Fruit fly (Drosophila melanogaster) whole organism, embryonic: ENCODE results near the gene CG7789.

Experiments used
- Abd-B ChIP-seq: fragments of 200-800 bp; sonication (Bioruptor generic); optimal IDR thresholded peaks from 2 replicates; lab custom pipeline; 2018; ENCODE audit warnings: missing biosample characterization, mild to moderate bottlenecking, missing genetic modification characterization, moderate library complexity
- CG12659 ChIP-seq: fragments of 200-800 bp; sonication (Bioruptor generic); optimal IDR thresholded peaks from 3 replicates; lab custom pipeline; 2017; ENCODE audit warnings: mild to moderate bottlenecking, missing biosample characterization, missing genetic modification reagents, missing genetic modification characterization
- CG12769 ChIP-seq: fragments of 200-800 bp; sonication (Bioruptor generic); optimal IDR thresholded peaks from 2 replicates; lab custom pipeline; 2019; ENCODE audit warnings: missing biosample characterization, mild to moderate bottlenecking, missing genetic modification characterization, moderate library complexity
- CG13894 ChIP-seq: fragments of 200-800 bp; sonication (Bioruptor generic); optimal IDR thresholded peaks from 3 replicates; lab custom pipeline; 2018; ENCODE audit warnings: missing biosample characterization, mild to moderate bottlenecking, missing genetic modification characterization, moderate library complexity
- CG15514 ChIP-seq: fragments of 200-800 bp; sonication (Bioruptor generic); optimal IDR thresholded peaks from 3 replicates; lab custom pipeline; 2017; ENCODE audit warnings: missing biosample characterization, missing genetic modification characterization, mild to moderate bottlenecking, moderate library complexity, missing genetic modification reagents
- CG18476 ChIP-seq: fragments of 200-800 bp; sonication (Bioruptor generic); optimal IDR thresholded peaks from 2 replicates; lab custom pipeline; 2016; ENCODE audit warnings: missing biosample characterization, mild to moderate bottlenecking, missing genetic modification characterization
- CG34224 ChIP-seq: fragments of 200-800 bp; sonication (Bioruptor generic); IDR thresholded peaks from 3 replicates; pipeline ENCODE4 v1.3.6; 2022; ENCODE audit warnings: missing biosample characterization, missing genetic modification characterization; ENCODE audit not compliant: partially characterized antibody
- CG4617 ChIP-seq: fragments of 200-800 bp; sonication (Bioruptor generic); optimal IDR thresholded peaks from 3 replicates; lab custom pipeline; 2016; ENCODE audit warnings: missing biosample characterization, missing genetic modification characterization, borderline replicate concordance
- CG8290 ChIP-seq, 3 experiments: fragments of 200-800 bp; sonication (Bioruptor generic); optimal IDR thresholded peaks; 2 replicates each; lab custom pipeline; 2016 to 2019; ENCODE audit warnings: missing biosample characterization in 3 of 3, missing genetic modification characterization in 3 of 3, mild to moderate bottlenecking in 2 of 3, moderate library complexity in 1 of 3
- Dll ChIP-seq: fragments of 200-800 bp; sonication (Bioruptor generic); IDR thresholded peaks from 4 replicates; pipeline ENCODE4 v1.3.6; 2022; ENCODE audit warnings: missing biosample characterization, missing genetic modification characterization; ENCODE audit not compliant: partially characterized antibody
- Eip74EF ChIP-seq, 2 experiments: fragments of 200-800 bp in 1 of 2; fragments of >200 bp in 1 of 2; sonication (Bioruptor generic) in 1 of 2; optimal IDR thresholded peaks; 2 replicates each; lab custom pipeline; 2017 to 2019; ENCODE audit warnings: missing biosample characterization in 2 of 2, missing genetic modification characterization in 2 of 2, mild to moderate bottlenecking in 1 of 2, moderate library complexity in 1 of 2
- Nf-YC ChIP-seq: fragments of 200-800 bp; optimal IDR thresholded peaks from 3 replicates; lab custom pipeline; 2019; ENCODE audit warnings: missing biosample characterization, mild to moderate bottlenecking, missing genetic modification characterization, moderate library complexity
- Pdp1 ChIP-seq, 2 experiments: fragments of 200-800 bp; sonication (Bioruptor generic); optimal IDR thresholded peaks; 3 replicates each; lab custom pipeline; 2016; ENCODE audit warnings: missing biosample characterization in 2 of 2, missing genetic modification characterization in 2 of 2, mild to moderate bottlenecking in 1 of 2, moderate library complexity in 1 of 2
- Taf1 ChIP-seq: fragments of 200-800 bp; sonication (Bioruptor generic); IDR thresholded peaks from 2 replicates; pipeline ENCODE4 v1.3.6; 2022; ENCODE audit warnings: missing biosample characterization, missing genetic modification characterization
- Trl ChIP-seq, 3 experiments: fragments of >200 bp in 2 of 3; fragments of 200-800 bp in 1 of 3; sonication (Bioruptor generic) in 1 of 3; optimal IDR thresholded peaks; 2 replicates in 1 of 3; 3 replicates in 2 of 3; lab custom pipeline; 2016 to 2017; ENCODE audit warnings: missing biosample characterization in 1 of 3, missing genetic modification characterization in 1 of 3
- abd-A ChIP-seq: fragments of 200-800 bp; sonication (Bioruptor generic); optimal IDR thresholded peaks from 3 replicates; lab custom pipeline; 2019; ENCODE audit warnings: missing biosample characterization, mild to moderate bottlenecking, missing genetic modification characterization, moderate library complexity
- amos ChIP-seq: fragments of 200-800 bp; sonication (Bioruptor generic); IDR thresholded peaks from 2 replicates; pipeline ENCODE4 v1.3.6; 2022; ENCODE audit warnings: missing biosample characterization, missing genetic modification characterization; ENCODE audit not compliant: partially characterized antibody
- bbx ChIP-seq: fragments of 200-800 bp; sonication (Bioruptor generic); IDR thresholded peaks from 2 replicates; pipeline ENCODE4 v1.3.6; 2022; ENCODE audit warnings: missing biosample characterization, missing genetic modification characterization; ENCODE audit not compliant: partially characterized antibody
- cg ChIP-seq: fragments of 200-800 bp; sonication (Bioruptor generic); optimal IDR thresholded peaks from 3 replicates; lab custom pipeline; 2019; ENCODE audit warnings: missing biosample characterization, mild to moderate bottlenecking, missing genetic modification characterization, moderate library complexity
- chinmo ChIP-seq: fragments of 200-800 bp; sonication (Bioruptor generic); IDR thresholded peaks from 4 replicates; pipeline ENCODE4 v1.3.6; 2022; ENCODE audit warnings: missing biosample characterization, missing genetic modification characterization; ENCODE audit not compliant: partially characterized antibody
- ci ChIP-seq: fragments of 200-800 bp; sonication (Bioruptor generic); IDR thresholded peaks from 3 replicates; pipeline ENCODE4 v1.3.6; 2022; ENCODE audit warnings: missing biosample characterization, missing genetic modification characterization
- crc ChIP-seq: fragments of 200-800 bp; sonication (Bioruptor generic); optimal IDR thresholded peaks from 2 replicates; lab custom pipeline; 2016; ENCODE audit warnings: missing biosample characterization, missing genetic modification characterization
- crol ChIP-seq: fragments of 200-800 bp; sonication (Bioruptor generic); IDR thresholded peaks from 2 replicates; pipeline ENCODE4 v1.3.6; 2022; ENCODE audit warnings: missing biosample characterization, missing genetic modification characterization
- cwo ChIP-seq: fragments of 200-800 bp; sonication (Bioruptor generic); optimal IDR thresholded peaks from 3 replicates; lab custom pipeline; 2017; ENCODE audit warnings: missing biosample characterization, missing genetic modification characterization, mild to moderate bottlenecking, moderate library complexity, missing genetic modification reagents
- da ChIP-seq: fragments of 200-800 bp; sonication (Bioruptor generic); optimal IDR thresholded peaks from 2 replicates; lab custom pipeline; 2016; ENCODE audit warnings: missing biosample characterization, missing genetic modification characterization
- exex ChIP-seq: fragments of 200-800 bp; sonication (Bioruptor generic); optimal IDR thresholded peaks from 4 replicates; lab custom pipeline; 2018; ENCODE audit warnings: missing biosample characterization, mild to moderate bottlenecking, missing genetic modification characterization, moderate library complexity
- eyg ChIP-seq: fragments of 200-800 bp; sonication (Bioruptor generic); optimal IDR thresholded peaks from 3 replicates; lab custom pipeline; 2016; ENCODE audit warnings: missing biosample characterization, missing genetic modification characterization
- grn ChIP-seq: fragments of 200-800 bp; sonication (Bioruptor generic); optimal IDR thresholded peaks from 3 replicates; lab custom pipeline; 2017; ENCODE audit warnings: missing biosample characterization, missing genetic modification characterization
- inv ChIP-seq: fragments of 200-800 bp; sonication (Bioruptor generic); IDR thresholded peaks from 2 replicates; pipeline ENCODE4 v1.3.6; 2022; ENCODE audit warnings: missing biosample characterization, missing genetic modification characterization; ENCODE audit not compliant: partially characterized antibody
- prd ChIP-seq, 3 experiments: fragments of >200 bp in 2 of 3; fragments of 200-800 bp in 1 of 3; sonication (Bioruptor generic) in 1 of 3; optimal IDR thresholded peaks in 2 of 3; IDR thresholded peaks in 1 of 3; 2 replicates in 2 of 3; 3 replicates in 1 of 3; pipeline versions ENCODE4 v1.3.6 to Lab custom; 2017 to 2022; ENCODE audit warnings: missing biosample characterization in 1 of 3, missing genetic modification characterization in 1 of 3
- rib ChIP-seq: fragments of 200-800 bp; sonication (Bioruptor generic); IDR thresholded peaks from 2 replicates; pipeline ENCODE4 v1.3.6; 2022; ENCODE audit warnings: missing biosample characterization, missing genetic modification characterization
- sd ChIP-seq: fragments of 200-800 bp; sonication (Bioruptor generic); optimal IDR thresholded peaks from 3 replicates; lab custom pipeline; 2018; ENCODE audit warnings: missing biosample characterization, mild to moderate bottlenecking, missing genetic modification characterization, moderate library complexity
- sr ChIP-seq: fragments of 200-800 bp; sonication (Bioruptor generic); IDR thresholded peaks from 3 replicates; pipeline ENCODE4 v1.3.6; 2022; ENCODE audit warnings: missing biosample characterization, missing genetic modification characterization
- tna ChIP-seq: fragments of 200-800 bp; sonication (Bioruptor generic); IDR thresholded peaks from 2 replicates; pipeline ENCODE4 v1.3.6; 2022; ENCODE audit warnings: missing biosample characterization, missing genetic modification characterization; ENCODE audit not compliant: partially characterized antibody
- unc-4 ChIP-seq: fragments of 200-800 bp; sonication (Bioruptor generic); IDR thresholded peaks from 2 replicates; pipeline ENCODE4 v1.3.6; 2022; ENCODE audit warnings: missing biosample characterization, missing genetic modification characterization; ENCODE audit not compliant: partially characterized antibody
- vvl ChIP-seq: fragments of 200-800 bp; sonication (Bioruptor generic); IDR thresholded peaks from 2 replicates; pipeline ENCODE4 v1.3.6; 2022; ENCODE audit warnings: missing biosample characterization, missing genetic modification characterization
- zen2 ChIP-seq: fragments of 200-800 bp; sonication (Bioruptor generic); IDR thresholded peaks from 3 replicates; pipeline ENCODE4 v1.3.6; 2022; ENCODE audit warnings: missing biosample characterization, missing genetic modification characterization; ENCODE audit not compliant: partially characterized antibody

CG7789 gene

DNA sequence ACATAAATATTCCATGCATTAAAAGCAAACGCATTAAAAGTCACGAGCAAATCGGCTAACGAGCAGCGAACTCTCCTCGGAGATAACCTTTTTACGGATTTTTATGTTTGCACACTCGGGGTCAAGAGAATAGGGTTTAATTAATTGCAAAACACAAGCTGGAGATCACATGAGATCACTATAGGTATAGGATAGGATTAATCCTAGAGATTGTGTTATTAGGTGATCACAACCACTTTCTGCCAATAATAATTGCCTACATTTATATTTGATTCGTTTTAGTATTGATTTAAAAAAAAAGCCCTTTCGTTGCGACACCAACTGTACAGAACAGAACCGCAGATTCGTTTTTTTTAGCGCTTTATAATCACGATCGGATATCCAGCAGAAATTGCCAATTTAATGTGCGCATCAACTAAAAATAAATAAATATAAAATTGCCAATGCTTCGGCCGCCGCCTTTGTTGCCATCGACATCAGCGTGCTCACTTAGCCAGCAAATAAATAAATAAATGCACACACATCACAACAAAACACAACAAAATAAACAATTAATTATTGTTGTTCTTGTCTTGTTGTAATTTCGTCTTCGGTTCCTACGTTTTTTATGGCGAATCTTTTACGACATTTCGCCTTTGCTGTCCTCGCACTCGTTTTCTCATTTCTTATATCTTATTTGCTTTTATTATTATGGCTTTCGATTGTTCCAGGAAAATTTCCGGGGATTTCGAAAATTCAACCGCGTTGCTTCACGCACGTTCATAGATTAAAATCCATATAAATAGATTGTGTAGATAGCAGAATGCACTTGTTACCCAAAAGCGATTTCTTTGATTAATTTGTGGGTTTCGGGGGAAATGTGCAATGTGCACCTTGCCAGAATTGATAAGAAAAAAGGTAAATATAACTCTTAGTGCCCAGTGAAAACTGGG, 27.0 kb upstream of the CG7789 start:
- TF ChIP-seq rib (GFP tag; lab: Robert Waterston, UW) (no peak), grn (GFP tag; lab: Kevin White, UChicago) (peak; percentile 7)
- TF ChIP-seq, all 482 proteins: peak for 1

DNA sequence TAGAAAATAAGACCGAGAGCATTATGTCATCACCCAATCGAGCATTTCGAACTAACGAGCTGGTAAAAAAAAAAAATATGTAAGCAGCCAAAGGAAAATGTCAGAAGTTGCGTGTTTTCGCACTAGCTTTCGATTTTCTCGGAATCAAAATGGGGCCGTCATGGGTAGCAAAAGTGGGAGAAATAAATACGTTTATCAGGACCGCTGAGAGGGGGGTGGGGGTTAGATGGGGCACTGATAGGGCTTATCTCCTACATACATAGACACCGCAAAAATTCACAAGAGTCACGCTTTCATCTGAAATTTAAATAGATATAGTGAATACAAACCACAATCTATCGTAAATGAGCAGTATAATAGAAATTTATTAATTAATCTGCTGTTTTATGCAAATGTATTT, 25.8 kb upstream of the CG7789 start:
- TF ChIP-seq crc (GFP tag; lab: Kevin White, UChicago) (no peak), Pdp1 (GFP tag; optimal IDR thresholded peaks at IDR 0.05; lab: Kevin White, UChicago) (peak in 1 of 2 experiments; percentile 70), exex (tag; lab: Kevin White, UChicago) (peak; percentile 33), CG12659 (GFP tag; lab: Kevin White, UChicago) (no peak), Dll (no peak), Taf1 (no peak), Abd-B (GFP tag; lab: Kevin White, UChicago) (no peak), vvl (GFP tag; lab: Robert Waterston, UW) (0 out of 2 replicates have a peak, but pooled peaks have one; percentile 6), crol (peak; percentile 65), da (GFP tag; lab: Kevin White, UChicago) (no peak), grn (GFP tag; lab: Kevin White, UChicago) (peak; percentile 52)

DNA sequence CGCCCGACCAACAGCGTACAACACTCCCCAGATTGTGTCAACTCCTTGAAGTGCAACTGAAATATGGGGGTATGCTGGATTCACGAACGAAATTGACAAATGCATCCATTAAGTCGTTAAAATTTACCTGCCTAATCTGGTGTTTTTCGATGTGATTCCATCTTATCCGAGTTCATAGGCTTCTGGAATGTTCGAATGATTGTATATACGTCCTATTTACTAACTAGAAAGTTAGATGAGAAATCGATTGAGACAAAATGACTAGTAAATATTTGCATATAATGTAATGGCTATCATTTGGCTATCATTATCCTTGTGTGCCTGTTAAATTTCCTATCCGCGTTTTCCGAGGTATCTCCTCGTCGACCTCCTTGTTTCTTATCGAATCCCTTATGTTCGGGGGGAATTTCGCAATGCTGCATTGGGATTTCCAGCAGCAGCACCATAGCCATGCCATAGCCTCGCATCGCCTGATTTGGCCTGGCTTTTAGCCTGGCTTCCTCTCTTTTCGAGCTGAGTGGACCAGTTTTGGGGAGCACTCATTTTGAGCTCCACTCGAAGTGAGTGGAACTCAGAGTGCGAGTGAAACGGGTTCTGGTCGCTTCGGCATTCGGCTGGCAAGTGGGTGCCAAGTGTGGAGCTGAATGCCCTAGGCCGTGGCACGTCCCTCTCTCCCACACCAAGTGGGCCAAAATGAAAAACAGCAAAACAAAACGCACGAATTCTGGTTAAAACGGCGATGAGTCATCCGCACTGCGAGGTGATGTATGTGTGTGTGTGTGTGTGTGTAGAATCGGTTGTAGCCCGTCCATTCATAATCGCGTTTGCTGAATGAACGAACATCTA, 24.6 kb upstream of the CG7789 start:
- TF ChIP-seq Trl (optimal IDR thresholded peaks at IDR 0.05; lab: Kevin White, UChicago), result peak; percentile 5 to 29
- TF ChIP-seq Trl (GFP tag; optimal IDR thresholded peaks at IDR 0.05; lab: Kevin White, UChicago), result no peak
- TF ChIP-seq zen2, result no peak
- no peak for TF ChIP-seq prd (optimal IDR thresholded peaks at IDR 0.05; lab: Kevin White, UChicago)
- no peak for TF ChIP-seq prd (GFP tag; IDR thresholded peaks at IDR 0.05; lab: Robert Waterston, UW)
- TF ChIP-seq tna (GFP tag; lab: Robert Waterston, UW), result peak; percentile 41; the same call in 1 of the 2 replicates
- TF ChIP-seq CG13894 (tag; lab: Kevin White, UChicago), result peak; percentile 68
- no peak for TF ChIP-seq CG18476
- TF ChIP-seq CG34224 (GFP tag; lab: Robert Waterston, UW), result peak; percentile 15; the same call in 1 of the 3 replicates
- TF ChIP-seq eyg (GFP tag; lab: Kevin White, UChicago), result no peak
- peak; percentile 47 for TF ChIP-seq abd-A (tag; lab: Kevin White, UChicago)
- TF ChIP-seq CG15514 (GFP tag; lab: Kevin White, UChicago), result peak; percentile 29
- peak; percentile 95; the same call in 3 of the 4 replicates for TF ChIP-seq chinmo (GFP tag; lab: Robert Waterston, UW)
- peak in 1 of 2 experiments; percentile 12 for TF ChIP-seq Eip74EF (GFP tag; optimal IDR thresholded peaks at IDR 0.05; lab: Kevin White, UChicago)
- TF ChIP-seq bbx, result peak; percentile 60; the same call in 1 of the 2 replicates
- TF ChIP-seq CG4617 (GFP tag; lab: Kevin White, UChicago), result no peak
- peak; percentile 44 for TF ChIP-seq cg
- peak; percentile 49; the same call in 1 of the 2 replicates for TF ChIP-seq rib (GFP tag; lab: Robert Waterston, UW)
- peak; percentile 67 for TF ChIP-seq sd (tag; lab: Kevin White, UChicago)
- peak; percentile 5 for TF ChIP-seq Nf-YC (tag; lab: Kevin White, UChicago)
- no peak for TF ChIP-seq CG8290 (GFP tag; optimal IDR thresholded peaks at IDR 0.05; lab: Kevin White, UChicago)
- TF ChIP-seq CG8290 (tag; optimal IDR thresholded peaks at IDR 0.05; lab: Kevin White, UChicago), result peak in 1 of 2 experiments; percentile 35
- peak; percentile 16; the same call in 1 of the 2 replicates for TF ChIP-seq inv (GFP tag; lab: Robert Waterston, UW)
- peak; percentile 69 for TF ChIP-seq CG12769 (tag; lab: Kevin White, UChicago)
- peak; percentile 42; the same call in 1 of the 2 replicates for TF ChIP-seq unc-4
- peak; percentile 65 for TF ChIP-seq cwo (GFP tag; lab: Kevin White, UChicago)
- peak; percentile 34; the same call in 1 of the 2 replicates for TF ChIP-seq amos
- TF ChIP-seq ci (GFP tag; lab: Robert Waterston, UW), result peak; percentile 29; the same call in 1 of the 3 replicates
- TF ChIP-seq sr (GFP tag; lab: Robert Waterston, UW), result 0 out of 3 replicates have a peak, but pooled peaks have one; percentile 21
